Fruit fly (Drosophila melanogaster): ENCODE measurements around the gene CG32536.

CG32536 gene

dm6 chrX:19259802-19260695 lies 16.6 kb downstream of the CG32536 start (continued):
- TF ChIP-seq CG11504 (tag; optimal IDR thresholded peaks at IDR 0.05) (no peak), CG9876 (GFP tag; optimal IDR thresholded peaks at IDR 0.05) (no peak)

dm6 chrX:19250151-19250550 lies 26.5 kb downstream of the CG32536 start:
- TF ChIP-seq CG17612 (GFP tag; IDR thresholded peaks at IDR 0.05) = peak; percentile 53; the same call in 1 of the 2 replicates
- no peak for TF ChIP-seq gro (GFP tag; optimal IDR thresholded peaks at IDR 0.05)
- peak; percentile 81 for TF ChIP-seq CG8290 (GFP tag; optimal IDR thresholded peaks at IDR 0.05)
- TF ChIP-seq CG8290 (tag; optimal IDR thresholded peaks at IDR 0.05) = peak in 1 of 2 experiments; percentile 47

- TF ChIP-seq Hr78 (GFP tag; optimal IDR thresholded peaks at IDR 0.05) (peak in 1 of 2 experiments; percentile 67), CG8290 (GFP tag; optimal IDR thresholded peaks at IDR 0.05) (peak; percentile 70), CG8290 (tag; optimal IDR thresholded peaks at IDR 0.05) (peak in 1 of 2 experiments; percentile 84), sima (GFP tag; optimal IDR thresholded peaks at IDR 0.05) (no peak), CG17612 (GFP tag; IDR thresholded peaks at IDR 0.05) (peak; percentile 98)
Measured at dm6 chrX:19249339-19249738, 27.4 kb downstream of the CG32536 start.

dm6 chrX:19248426-19249217 lies 28.1 kb downstream of the CG32536 start, which contains the start of gene Hs3st-B:
Hs3st-B (plus strand) TSS chrX:19248639.
- TF ChIP-seq CG2120 (GFP tag; optimal IDR thresholded peaks at IDR 0.05) (peak; percentile 32), CG10209 (GFP tag; optimal IDR thresholded peaks at IDR 0.05) (peak; percentile 11), CG17359 (tag; optimal IDR thresholded peaks at IDR 0.05) (peak; percentile 19), jing (GFP tag; optimal IDR thresholded peaks at IDR 0.05) (no peak), Deaf1 (tag; optimal IDR thresholded peaks at IDR 0.05) (peak; percentile 48), Rfx (GFP tag; IDR thresholded peaks at IDR 0.05) (peak; percentile 30; the same call in 1 of the 2 replicates), nerfin-1 (tag; optimal IDR thresholded peaks at IDR 0.05) (peak; percentile 81), Med (GFP tag) (peak; percentile 78), lilli (GFP tag; optimal IDR thresholded peaks at IDR 0.05) (peak; percentile 24), croc (GFP tag; conservative IDR thresholded peaks at IDR 0.05) (no peak), CG6854 (GFP tag; optimal IDR thresholded peaks at IDR 0.05) (peak; percentile 12), CG8290 (GFP tag; optimal IDR thresholded peaks at IDR 0.05) (no peak), CG8290 (tag; optimal IDR thresholded peaks at IDR 0.05) (peak in 1 of 2 experiments; percentile 46), Xbp1 (GFP tag; optimal IDR thresholded peaks at IDR 0.05) (peak; percentile 34), CG10565 (GFP tag; optimal IDR thresholded peaks at IDR 0.05) (no peak), Ssrp (tag; optimal IDR thresholded peaks at IDR 0.05) (peak; percentile 22), ci (GFP tag; IDR thresholded peaks at IDR 0.05) (peak; percentile 6; the same call in 1 of the 3 replicates), CG10147 (GFP tag; optimal IDR thresholded peaks at IDR 0.05) (no peak), CG30403 (GFP tag; optimal IDR thresholded peaks at IDR 0.05) (peak; percentile 29), cwo (GFP tag; optimal IDR thresholded peaks at IDR 0.05) (peak; percentile 32), CG16779 (GFP tag; IDR thresholded peaks at IDR 0.05) (0 out of 2 replicates have a peak, but pooled peaks have one; percentile 54), pan (optimal IDR thresholded peaks at IDR 0.05) (no peak), pan (GFP tag; optimal IDR thresholded peaks at IDR 0.05 in 1 of 2, IDR thresholded peaks at IDR 0.05 in 1 of 2) (peak in 1 of 2 experiments; percentile 32), Pdp1 (GFP tag; optimal IDR thresholded peaks at IDR 0.05) (peak in 1 of 2 experiments; percentile 89), Fer1 (GFP tag; optimal IDR thresholded peaks at IDR 0.05) (peak; percentile 59), CG18619 (GFP tag; optimal IDR thresholded peaks at IDR 0.05) (peak; percentile 26), HmgZ (tag; optimal IDR thresholded peaks at IDR 0.05) (peak; percentile 12), CG15514 (GFP tag; optimal IDR thresholded peaks at IDR 0.05) (peak; percentile 2), CG9727 (GFP tag; optimal IDR thresholded peaks at IDR 0.05) (peak; percentile 34), Optix (GFP tag; IDR thresholded peaks at IDR 0.05) (0 out of 3 replicates have a peak, but pooled peaks have one; percentile 27), crol (GFP tag; IDR thresholded peaks at IDR 0.05) (0 out of 2 replicates have a peak, but pooled peaks have one; percentile 16), dysf (GFP tag; IDR thresholded peaks at IDR 0.05) (0 out of 3 replicates have a peak, but pooled peaks have one; percentile 27), CG6813 (GFP tag; optimal IDR thresholded peaks at IDR 0.05) (no peak)

Data from whole organism, embryonic.